Worm (Caenorhabditis elegans): ENCODE results near the gene apt-9.

Gene apt-9

DNA sequence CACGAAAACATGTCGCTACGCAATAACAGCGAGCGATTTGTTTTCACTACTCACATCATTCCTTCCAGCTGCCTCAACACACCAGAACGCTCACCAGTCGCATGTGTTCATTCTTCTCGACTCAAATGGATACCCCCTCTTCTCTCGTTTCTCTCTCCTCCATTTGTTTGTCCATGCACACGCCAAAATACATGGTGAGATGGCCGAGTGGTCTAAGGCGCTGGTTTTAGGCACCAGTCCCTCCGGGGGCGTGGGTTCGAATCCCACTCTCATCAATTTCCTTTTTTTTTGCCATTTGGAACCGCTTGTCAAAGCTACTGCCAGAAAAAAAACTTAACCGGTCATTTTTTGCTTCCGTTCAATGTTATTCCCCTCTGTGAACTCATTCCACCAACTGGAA, 27.2 kb downstream of the apt-9 start (continued):
- TF ChIP-seq saeg-2 (GFP tag; IDR thresholded peaks at IDR 0.05): 0 out of 2 replicates have a peak, but pooled peaks have one; percentile 73
- TF ChIP-seq unc-130 (GFP tag; optimal IDR thresholded peaks at IDR 0.05): peak; percentile 29
- TF ChIP-seq dmd-6 (GFP tag; IDR thresholded peaks at IDR 0.05): peak; percentile 88
- no peak; the same call in 1 of the 2 replicates for TF ChIP-seq Y48G9A.11 (GFP tag; IDR thresholded peaks at IDR 0.05)
- TF ChIP-seq jun-1 (tag; optimal IDR thresholded peaks at IDR 0.05): peak; percentile 72
- TF ChIP-seq nhr-42 (GFP tag; IDR thresholded peaks at IDR 0.05): peak; percentile 89
- peak; percentile 85 for TF ChIP-seq ZK337.2 (GFP tag; IDR thresholded peaks at IDR 0.05)
- TF ChIP-seq ctbp-1 (GFP tag; IDR thresholded peaks at IDR 0.05): peak; percentile 94
- peak; percentile 79 for TF ChIP-seq dve-1 (tag; optimal IDR thresholded peaks at IDR 0.05; ENCODE audit: insufficient read depth)
- TF ChIP-seq aly-2 (tag; optimal IDR thresholded peaks at IDR 0.05): no peak
- TF ChIP-seq egl-43 (GFP tag; IDR thresholded peaks at IDR 0.05): no peak; the same call in none of the 2 replicates
- no peak for TF ChIP-seq cey-2 (tag; optimal IDR thresholded peaks at IDR 0.05; ENCODE audit: borderline replicate concordance, insufficient read depth)
- TF ChIP-seq dpl-1 (GFP tag; optimal IDR thresholded peaks at IDR 0.05): peak; percentile 50
- TF ChIP-seq T26A8.4 (GFP tag; IDR thresholded peaks at IDR 0.05): no peak
- no peak for TF ChIP-seq mes-2 (tag; optimal IDR thresholded peaks at IDR 0.05; ENCODE audit: poor library complexity, severe bottlenecking)
- TF ChIP-seq tra-1 (GFP tag; IDR thresholded peaks at IDR 0.05): peak; percentile 91
- TF ChIP-seq ztf-7 (tag; optimal IDR thresholded peaks at IDR 0.05): peak; percentile 86
- TF ChIP-seq ztf-11 (tag; optimal IDR thresholded peaks at IDR 0.05): no peak
- TF ChIP-seq ceh-82 (tag; optimal IDR thresholded peaks at IDR 0.05): no peak
- no peak for TF ChIP-seq nhr-76 (tag; optimal IDR thresholded peaks at IDR 0.05)
- TF ChIP-seq mdl-1 (tag; optimal IDR thresholded peaks at IDR 0.05): peak in 1 of 2 experiments; percentile 82
- TF ChIP-seq ceh-44 (GFP tag; IDR thresholded peaks at IDR 0.05): peak; percentile 75; the same call in 1 of the 2 replicates
- peak; percentile 78 for TF ChIP-seq hlh-11 (tag; optimal IDR thresholded peaks at IDR 0.05)
- peak in 1 of 2 experiments; percentile 25 for TF ChIP-seq lsy-2 (tag; optimal IDR thresholded peaks at IDR 0.05)
- no peak for TF ChIP-seq mxl-2 (GFP tag; conservative IDR thresholded peaks at IDR 0.05)
- TF ChIP-seq arid-1 (GFP tag; conservative IDR thresholded peaks at IDR 0.05): peak; percentile 79
- TF ChIP-seq nhr-237 (tag; optimal IDR thresholded peaks at IDR 0.05): no peak
- TF ChIP-seq nhr-102 (tag; optimal IDR thresholded peaks at IDR 0.05): peak; percentile 92
- TF ChIP-seq egl-27 (tag; optimal IDR thresholded peaks at IDR 0.05): no peak
- peak; percentile 16 for TF ChIP-seq zfp-2 (tag; optimal IDR thresholded peaks at IDR 0.05)
- peak; percentile 64 for TF ChIP-seq Y5F2A.4 (GFP tag; optimal IDR thresholded peaks at IDR 0.05)
- no peak for TF ChIP-seq set-16 (GFP tag; IDR thresholded peaks at IDR 0.05)
- TF ChIP-seq nhr-48 (tag; optimal IDR thresholded peaks at IDR 0.05): peak; percentile 80
- TF ChIP-seq lin-38 (GFP tag; IDR thresholded peaks at IDR 0.05): peak; percentile 78
- peak; percentile 41 for TF ChIP-seq nhr-6 (tag; optimal IDR thresholded peaks at IDR 0.05)
- no peak for TF ChIP-seq F44E2.7 (GFP tag; IDR thresholded peaks at IDR 0.05)
- no peak for TF ChIP-seq fos-1 (tag; optimal IDR thresholded peaks at IDR 0.05)
- peak; percentile 27 for TF ChIP-seq nhr-77 (tag; optimal IDR thresholded peaks at IDR 0.05)
- TF ChIP-seq hif-1 (tag; optimal IDR thresholded peaks at IDR 0.05): peak; percentile 30 to 65
- TF ChIP-seq nhr-10 (tag; optimal IDR thresholded peaks at IDR 0.05): no peak
- peak; percentile 89 for TF ChIP-seq ceh-20 (GFP tag; IDR thresholded peaks at IDR 0.05)
- TF ChIP-seq daf-8 (GFP tag; IDR thresholded peaks at IDR 0.05): no peak
- peak; percentile 89; the same call in 1 of the 2 replicates for TF ChIP-seq nhr-41 (GFP tag; IDR thresholded peaks at IDR 0.05)
- no peak for TF ChIP-seq Y75B8A.6 (GFP tag; IDR thresholded peaks at IDR 0.05)
- TF ChIP-seq lin-15B (tag; optimal IDR thresholded peaks at IDR 0.05): no peak
- peak; percentile 73 for TF ChIP-seq nhr-25 (tag; optimal IDR thresholded peaks at IDR 0.05; ENCODE audit: borderline replicate concordance, insufficient read depth)
- TF ChIP-seq mep-1 (tag; optimal IDR thresholded peaks at IDR 0.05): peak; percentile 92
- peak; percentile 74; the same call in 1 of the 2 replicates for TF ChIP-seq dmd-9 (GFP tag; IDR thresholded peaks at IDR 0.05)
- TF ChIP-seq zip-11 (GFP tag; IDR thresholded peaks at IDR 0.05): no peak
- peak; percentile 44 to 95; a peak in 3 of 4 replicates for TF ChIP-seq madf-5 (GFP tag; IDR thresholded peaks at IDR 0.05)
